1 fruit fly cellular context compared by ENCODE assay signal in genomic region chrX:10557432-10557831, dm6.
TF ChIP-seq lines count a peak whose summit lies in the region.

No protein-coding gene starts in this region.

TF ChIP-seq in whole organism, embryonic, 481 proteins besides CTCF, POLR2A, EP300 and RAD21 (continued from another document and continues in another):
- no peak for TF ChIP-seq Vsx1 (GFP tag; optimal IDR thresholded peaks at IDR 0.05; lab: Kevin White, UChicago)
- no peak for TF ChIP-seq CG9797 (GFP tag; optimal IDR thresholded peaks at IDR 0.05; lab: Kevin White, UChicago)
- TF ChIP-seq HLH54F (GFP tag; optimal IDR thresholded peaks at IDR 0.05; lab: Kevin White, UChicago): no peak
- TF ChIP-seq ham (GFP tag; IDR thresholded peaks at IDR 0.05; lab: Robert Waterston, UW): no peak
- no peak for TF ChIP-seq Pdp1 (GFP tag; optimal IDR thresholded peaks at IDR 0.05; lab: Kevin White, UChicago)
- TF ChIP-seq B-H1 (GFP tag; IDR thresholded peaks at IDR 0.05; lab: Robert Waterston, UW): no peak
- TF ChIP-seq eyg (GFP tag; optimal IDR thresholded peaks at IDR 0.05; lab: Kevin White, UChicago): no peak
- TF ChIP-seq lmd (GFP tag; IDR thresholded peaks at IDR 0.05; lab: Robert Waterston, UW): peak; percentile 49; the same call in 1 of the 2 replicates
- peak; percentile 56 for TF ChIP-seq unpg (GFP tag; optimal IDR thresholded peaks at IDR 0.05; lab: Kevin White, UChicago)
- TF ChIP-seq grau (tag; optimal IDR thresholded peaks at IDR 0.05; lab: Kevin White, UChicago): peak; percentile 41
- no peak for TF ChIP-seq HLHmδ (GFP tag; optimal IDR thresholded peaks at IDR 0.05; lab: Kevin White, UChicago)
- TF ChIP-seq Opbp (GFP tag; IDR thresholded peaks at IDR 0.05; lab: Robert Waterston, UW; ENCODE audit: partially characterized antibody): no peak
- TF ChIP-seq Doc2 (GFP tag; IDR thresholded peaks at IDR 0.05; lab: Robert Waterston, UW): no peak
- peak; percentile 44 for TF ChIP-seq CG12391 (tag; optimal IDR thresholded peaks at IDR 0.05; lab: Kevin White, UChicago)
- TF ChIP-seq da (GFP tag; optimal IDR thresholded peaks at IDR 0.05; lab: Kevin White, UChicago): no peak
- TF ChIP-seq CG17568 (GFP tag; optimal IDR thresholded peaks at IDR 0.05; lab: Kevin White, UChicago): no peak
- 0 out of 2 replicates have a peak, but pooled peaks have one; percentile 18 for TF ChIP-seq E2f2 (GFP tag; IDR thresholded peaks at IDR 0.05; lab: Robert Waterston, UW)
- no peak for TF ChIP-seq MESR4 (GFP tag; optimal IDR thresholded peaks at IDR 0.05; lab: Kevin White, UChicago)
- no peak for TF ChIP-seq cas (GFP tag; IDR thresholded peaks at IDR 0.05; lab: Robert Waterston, UW)
- no peak for TF ChIP-seq wek (GFP tag; optimal IDR thresholded peaks at IDR 0.05; lab: Kevin White, UChicago)
- TF ChIP-seq Mes4 (GFP tag; optimal IDR thresholded peaks at IDR 0.05; lab: Kevin White, UChicago): no peak
- no peak for TF ChIP-seq crp (GFP tag; optimal IDR thresholded peaks at IDR 0.05; lab: Kevin White, UChicago)
- TF ChIP-seq Awh (GFP tag; IDR thresholded peaks at IDR 0.05; lab: Robert Waterston, UW): peak; percentile 41; the same call in 1 of the 2 replicates
- no peak for TF ChIP-seq CG10147 (GFP tag; optimal IDR thresholded peaks at IDR 0.05; lab: Kevin White, UChicago)
- no peak for TF ChIP-seq CG14667 (GFP tag; IDR thresholded peaks at IDR 0.05; lab: Robert Waterston, UW)
- no peak for TF ChIP-seq schlank (tag; optimal IDR thresholded peaks at IDR 0.05; lab: Kevin White, UChicago)
- TF ChIP-seq CG9437 (GFP tag; optimal IDR thresholded peaks at IDR 0.05; lab: Kevin White, UChicago): peak; percentile 35
- TF ChIP-seq CG15269 (tag; optimal IDR thresholded peaks at IDR 0.05; lab: Kevin White, UChicago): peak; percentile 29
- no peak for TF ChIP-seq Bgb (GFP tag; IDR thresholded peaks at IDR 0.05; lab: Robert Waterston, UW; ENCODE audit: partially characterized antibody)
- peak; percentile 39 for TF ChIP-seq CG14710 (tag; optimal IDR thresholded peaks at IDR 0.05; lab: Kevin White, UChicago)
- TF ChIP-seq dmrt99B (tag; optimal IDR thresholded peaks at IDR 0.05; lab: Kevin White, UChicago): peak; percentile 64
- no peak for TF ChIP-seq sd (tag; optimal IDR thresholded peaks at IDR 0.05; lab: Kevin White, UChicago)
- peak; percentile 62 for TF ChIP-seq Sox102F (GFP tag; optimal IDR thresholded peaks at IDR 0.05; lab: Kevin White, UChicago)
- TF ChIP-seq CG11696 (GFP tag; IDR thresholded peaks at IDR 0.05; lab: Robert Waterston, UW): no peak
- peak; percentile 37 for TF ChIP-seq tap (tag; optimal IDR thresholded peaks at IDR 0.05; lab: Kevin White, UChicago)
- no peak for TF ChIP-seq Poxn (GFP tag; IDR thresholded peaks at IDR 0.05; lab: Robert Waterston, UW)
- TF ChIP-seq nerfin-2 (GFP tag; IDR thresholded peaks at IDR 0.05; lab: Robert Waterston, UW; ENCODE audit: partially characterized antibody): no peak
- peak; percentile 6; the same call in 1 of the 3 replicates for TF ChIP-seq ken (GFP tag; IDR thresholded peaks at IDR 0.05; lab: Robert Waterston, UW)
- no peak for TF ChIP-seq vfl (GFP tag; optimal IDR thresholded peaks at IDR 0.05; lab: Kevin White, UChicago)
- no peak for TF ChIP-seq CG3281 (GFP tag; optimal IDR thresholded peaks at IDR 0.05; lab: Kevin White, UChicago)
- no peak for TF ChIP-seq lov (optimal IDR thresholded peaks at IDR 0.05; lab: Kevin White, UChicago)
- no peak for TF ChIP-seq lov (GFP tag; IDR thresholded peaks at IDR 0.05; lab: Robert Waterston, UW)
- TF ChIP-seq Mrtf (GFP tag; IDR thresholded peaks at IDR 0.05; lab: Robert Waterston, UW): no peak
- TF ChIP-seq wor (GFP tag; IDR thresholded peaks at IDR 0.05; lab: Robert Waterston, UW): peak; percentile 50
- TF ChIP-seq CG12155 (GFP tag; optimal IDR thresholded peaks at IDR 0.05; lab: Kevin White, UChicago): no peak
- TF ChIP-seq scrt (GFP tag; optimal IDR thresholded peaks at IDR 0.05; lab: Kevin White, UChicago): no peak
- TF ChIP-seq jumu (GFP tag; optimal IDR thresholded peaks at IDR 0.05; lab: Kevin White, UChicago): no peak
- no peak for TF ChIP-seq tup (GFP tag; optimal IDR thresholded peaks at IDR 0.05; lab: Kevin White, UChicago)
- TF ChIP-seq pfk (GFP tag; optimal IDR thresholded peaks at IDR 0.05; lab: Kevin White, UChicago): no peak
- peak; percentile 33 for TF ChIP-seq CG8924 (tag; optimal IDR thresholded peaks at IDR 0.05; lab: Kevin White, UChicago)
- no peak for TF ChIP-seq CG13624 (GFP tag; optimal IDR thresholded peaks at IDR 0.05; lab: Kevin White, UChicago)
- no peak for TF ChIP-seq zen (tag; optimal IDR thresholded peaks at IDR 0.05; lab: Kevin White, UChicago)
- TF ChIP-seq toy (GFP tag; IDR thresholded peaks at IDR 0.05; lab: Robert Waterston, UW): no peak
- TF ChIP-seq en (GFP tag; optimal IDR thresholded peaks at IDR 0.05; lab: Kevin White, UChicago): no peak
- TF ChIP-seq Meics (GFP tag; optimal IDR thresholded peaks at IDR 0.05; lab: Kevin White, UChicago): no peak
- no peak for TF ChIP-seq Hand (GFP tag; optimal IDR thresholded peaks at IDR 0.05; lab: Kevin White, UChicago)
- TF ChIP-seq gsb-n (tag; optimal IDR thresholded peaks at IDR 0.05; lab: Kevin White, UChicago): peak; percentile 39
- TF ChIP-seq TFAM (GFP tag; optimal IDR thresholded peaks at IDR 0.05; lab: Kevin White, UChicago): no peak
- TF ChIP-seq onecut (GFP tag; IDR thresholded peaks at IDR 0.05; lab: Robert Waterston, UW): 0 out of 2 replicates have a peak, but pooled peaks have one; percentile 26
- peak; percentile 6 for TF ChIP-seq CG33557 (GFP tag; optimal IDR thresholded peaks at IDR 0.05; lab: Kevin White, UChicago)
- no peak for TF ChIP-seq CG8944 (GFP tag; optimal IDR thresholded peaks at IDR 0.05; lab: Kevin White, UChicago)
- no peak for TF ChIP-seq Hey (tag; optimal IDR thresholded peaks at IDR 0.05; lab: Kevin White, UChicago)
- no peak for TF ChIP-seq HHEX (GFP tag; optimal IDR thresholded peaks at IDR 0.05; lab: Kevin White, UChicago)
- TF ChIP-seq jing (GFP tag; optimal IDR thresholded peaks at IDR 0.05; lab: Kevin White, UChicago): peak; percentile 15
- TF ChIP-seq CG17359 (tag; optimal IDR thresholded peaks at IDR 0.05; lab: Kevin White, UChicago): peak; percentile 36
- TF ChIP-seq aop (GFP tag; IDR thresholded peaks at IDR 0.05; lab: Robert Waterston, UW): no peak
- TF ChIP-seq pb (GFP tag; optimal IDR thresholded peaks at IDR 0.05; lab: Kevin White, UChicago): no peak
- TF ChIP-seq Ptx1 (GFP tag; IDR thresholded peaks at IDR 0.05; lab: Robert Waterston, UW): peak; percentile 39
- TF ChIP-seq sc (optimal IDR thresholded peaks at IDR 0.05; lab: Kevin White, UChicago): no peak
- peak; percentile 41 for TF ChIP-seq sc (GFP tag; optimal IDR thresholded peaks at IDR 0.05; lab: Kevin White, UChicago)
- TF ChIP-seq fu2 (GFP tag; optimal IDR thresholded peaks at IDR 0.05; lab: Kevin White, UChicago): no peak
- TF ChIP-seq bab2 (GFP tag; optimal IDR thresholded peaks at IDR 0.05; lab: Kevin White, UChicago): no peak
- TF ChIP-seq CG12744 (GFP tag; optimal IDR thresholded peaks at IDR 0.05; lab: Kevin White, UChicago): no peak
- no peak for TF ChIP-seq Bdp1 (GFP tag; optimal IDR thresholded peaks at IDR 0.05; lab: Kevin White, UChicago)
- TF ChIP-seq maf-S (GFP tag; optimal IDR thresholded peaks at IDR 0.05; lab: Kevin White, UChicago): no peak
- no peak; the same call in 3 of the 4 replicates for TF ChIP-seq Gug (GFP tag; IDR thresholded peaks at IDR 0.05; lab: Robert Waterston, UW)
- TF ChIP-seq chn (GFP tag; optimal IDR thresholded peaks at IDR 0.05; lab: Kevin White, UChicago): no peak
- TF ChIP-seq al (GFP tag; IDR thresholded peaks at IDR 0.05; lab: Robert Waterston, UW): no peak
- no peak for TF ChIP-seq knrl (GFP tag; IDR thresholded peaks at IDR 0.05; lab: Robert Waterston, UW; ENCODE audit: partially characterized antibody)
- no peak for TF ChIP-seq CG4854 (GFP tag; optimal IDR thresholded peaks at IDR 0.05; lab: Kevin White, UChicago)
- no peak for TF ChIP-seq bowl (GFP tag; IDR thresholded peaks at IDR 0.05; lab: Robert Waterston, UW)
- TF ChIP-seq stc (GFP tag; IDR thresholded peaks at IDR 0.05; lab: Robert Waterston, UW): no peak
- no peak for TF ChIP-seq CG7786 (GFP tag; optimal IDR thresholded peaks at IDR 0.05; lab: Kevin White, UChicago)
- TF ChIP-seq CG34376 (GFP tag; optimal IDR thresholded peaks at IDR 0.05; lab: Kevin White, UChicago): no peak
- no peak for TF ChIP-seq CG15479 (GFP tag; optimal IDR thresholded peaks at IDR 0.05; lab: Kevin White, UChicago)
- no peak for TF ChIP-seq Dref (GFP tag; IDR thresholded peaks at IDR 0.05; lab: Robert Waterston, UW)
- no peak for TF ChIP-seq CG33213 (GFP tag; optimal IDR thresholded peaks at IDR 0.05; lab: Kevin White, UChicago)
- TF ChIP-seq CG3065 (GFP tag; optimal IDR thresholded peaks at IDR 0.05; lab: Kevin White, UChicago): no peak
- TF ChIP-seq CG34224 (GFP tag; IDR thresholded peaks at IDR 0.05; lab: Robert Waterston, UW; ENCODE audit: partially characterized antibody): no peak
- TF ChIP-seq CG4328 (GFP tag; optimal IDR thresholded peaks at IDR 0.05; lab: Kevin White, UChicago): no peak
- no peak for TF ChIP-seq CG12236 (GFP tag; optimal IDR thresholded peaks at IDR 0.05; lab: Kevin White, UChicago)
- no peak for TF ChIP-seq chif (GFP tag; optimal IDR thresholded peaks at IDR 0.05; lab: Kevin White, UChicago)
- TF ChIP-seq Rfx (GFP tag; IDR thresholded peaks at IDR 0.05; lab: Robert Waterston, UW): 0 out of 2 replicates have a peak, but pooled peaks have one; percentile 9
- TF ChIP-seq CG9727 (GFP tag; optimal IDR thresholded peaks at IDR 0.05; lab: Kevin White, UChicago): peak; percentile 3
- TF ChIP-seq trh (GFP tag; optimal IDR thresholded peaks at IDR 0.05; lab: Kevin White, UChicago): no peak
- no peak for TF ChIP-seq NFAT (GFP tag; IDR thresholded peaks at IDR 0.05; lab: Robert Waterston, UW)
- TF ChIP-seq Spps (tag; optimal IDR thresholded peaks at IDR 0.05; lab: Kevin White, UChicago): peak; percentile 25
- TF ChIP-seq Atf-2 (GFP tag; optimal IDR thresholded peaks at IDR 0.05; lab: Kevin White, UChicago): no peak
- TF ChIP-seq unc-4 (GFP tag; IDR thresholded peaks at IDR 0.05; lab: Robert Waterston, UW; ENCODE audit: partially characterized antibody): no peak
- peak; percentile 46; the same call in 1 of the 3 replicates for TF ChIP-seq CG11093 (GFP tag; IDR thresholded peaks at IDR 0.05; lab: Robert Waterston, UW)
- TF ChIP-seq CG11398 (GFP tag; optimal IDR thresholded peaks at IDR 0.05; lab: Kevin White, UChicago): no peak
- no peak for TF ChIP-seq CG2889 (GFP tag; IDR thresholded peaks at IDR 0.05; lab: Robert Waterston, UW)
- TF ChIP-seq CG6813 (GFP tag; optimal IDR thresholded peaks at IDR 0.05; lab: Kevin White, UChicago): no peak
- TF ChIP-seq mld (GFP tag; IDR thresholded peaks at IDR 0.05; lab: Robert Waterston, UW; ENCODE audit: partially characterized antibody): no peak
- TF ChIP-seq crc (GFP tag; optimal IDR thresholded peaks at IDR 0.05; lab: Kevin White, UChicago): no peak
- TF ChIP-seq Aef1 (GFP tag; IDR thresholded peaks at IDR 0.05; lab: Robert Waterston, UW): no peak
- no peak for TF ChIP-seq ab (GFP tag; optimal IDR thresholded peaks at IDR 0.05; lab: Kevin White, UChicago)
- TF ChIP-seq CG12659 (GFP tag; optimal IDR thresholded peaks at IDR 0.05; lab: Kevin White, UChicago): peak; percentile 9
- peak; percentile 56; the same call in 1 of the 3 replicates for TF ChIP-seq so (GFP tag; IDR thresholded peaks at IDR 0.05; lab: Robert Waterston, UW)
- no peak for TF ChIP-seq Dp (GFP tag; optimal IDR thresholded peaks at IDR 0.05; lab: Kevin White, UChicago)
- TF ChIP-seq dimm (GFP tag; IDR thresholded peaks at IDR 0.05; lab: Robert Waterston, UW): peak; percentile 8; the same call in 1 of the 2 replicates
- no peak for TF ChIP-seq CG8281 (tag; optimal IDR thresholded peaks at IDR 0.05; lab: Kevin White, UChicago)
- no peak for TF ChIP-seq pros (GFP tag; optimal IDR thresholded peaks at IDR 0.05; lab: Kevin White, UChicago)
- TF ChIP-seq abd-A (tag; optimal IDR thresholded peaks at IDR 0.05; lab: Kevin White, UChicago): no peak
- TF ChIP-seq CG13123 (GFP tag; optimal IDR thresholded peaks at IDR 0.05; lab: Kevin White, UChicago): no peak
- TF ChIP-seq row (GFP tag; IDR thresholded peaks at IDR 0.05; lab: Robert Waterston, UW): peak; percentile 64
- TF ChIP-seq CG12071 (GFP tag; optimal IDR thresholded peaks at IDR 0.05; lab: Kevin White, UChicago): no peak
- TF ChIP-seq Doc3 (GFP tag; IDR thresholded peaks at IDR 0.05; lab: Robert Waterston, UW; ENCODE audit: partially characterized antibody): no peak
- TF ChIP-seq ftz-f1 (GFP tag; optimal IDR thresholded peaks at IDR 0.05; lab: Kevin White, UChicago): no peak
- TF ChIP-seq Dfd (GFP tag; optimal IDR thresholded peaks at IDR 0.05; lab: Kevin White, UChicago): no peak
- TF ChIP-seq CG17612 (GFP tag; IDR thresholded peaks at IDR 0.05; lab: Robert Waterston, UW): no peak
- TF ChIP-seq Fer1 (GFP tag; optimal IDR thresholded peaks at IDR 0.05; lab: Kevin White, UChicago): no peak
- TF ChIP-seq Lim3 (GFP tag; IDR thresholded peaks at IDR 0.05; lab: Robert Waterston, UW): no peak
- no peak for TF ChIP-seq ap (GFP tag; IDR thresholded peaks at IDR 0.05; lab: Robert Waterston, UW)
- no peak for TF ChIP-seq CG2116 (GFP tag; optimal IDR thresholded peaks at IDR 0.05; lab: Kevin White, UChicago)
- TF ChIP-seq hkb (optimal IDR thresholded peaks at IDR 0.05; lab: Kevin White, UChicago): no peak
- peak; percentile 53; the same call in 1 of the 2 replicates for TF ChIP-seq hkb (GFP tag; IDR thresholded peaks at IDR 0.05; lab: Robert Waterston, UW)
- TF ChIP-seq CG8359 (GFP tag; optimal IDR thresholded peaks at IDR 0.05; lab: Kevin White, UChicago; ENCODE audit: borderline replicate concordance): no peak
- TF ChIP-seq Sox100B (GFP tag; optimal IDR thresholded peaks at IDR 0.05; lab: Kevin White, UChicago): peak; percentile 60
- no peak for TF ChIP-seq sim (GFP tag; IDR thresholded peaks at IDR 0.05; lab: Robert Waterston, UW)
- TF ChIP-seq CG3847 (GFP tag; IDR thresholded peaks at IDR 0.05; lab: Robert Waterston, UW): no peak
- no peak for TF ChIP-seq CG4617 (GFP tag; optimal IDR thresholded peaks at IDR 0.05; lab: Kevin White, UChicago; ENCODE audit: borderline replicate concordance)
- TF ChIP-seq stwl (tag; optimal IDR thresholded peaks at IDR 0.05; lab: Kevin White, UChicago): no peak
- no peak for TF ChIP-seq Dek (tag; optimal IDR thresholded peaks at IDR 0.05; lab: Kevin White, UChicago)
- no peak for TF ChIP-seq CG4282 (GFP tag; optimal IDR thresholded peaks at IDR 0.05; lab: Kevin White, UChicago)
- no peak for TF ChIP-seq psq (GFP tag; optimal IDR thresholded peaks at IDR 0.05; lab: Kevin White, UChicago)
- no peak for TF ChIP-seq D19B (GFP tag; optimal IDR thresholded peaks at IDR 0.05; lab: Kevin White, UChicago)
